Worm (Caenorhabditis elegans) whole organism, mixed stage, embryonic: ENCODE data around the gene F17C11.13.

Source experiments
- M03D4.4 ChIP-seq: sonication (generic microtip); optimal IDR thresholded peaks from 2 replicates; lab custom pipeline; 2017; ENCODE audit warnings: mild to moderate bottlenecking, missing genetic modification characterization, missing compliant biosample characterization
- bed-3 ChIP-seq: fragments of 200-800 bp; sonication (Bioruptor generic); optimal IDR thresholded peaks from 3 replicates; lab custom pipeline; 2018; ENCODE audit warnings: mild to moderate bottlenecking, missing genetic modification characterization, moderate library complexity, missing compliant biosample characterization
- blmp-1 ChIP-seq: fragments of 150-350 bp; optimal IDR thresholded peaks from 2 replicates; lab custom pipeline; 2014; ENCODE audit warnings: missing biosample characterization, missing genetic modification characterization
- ceh-39 ChIP-seq: fragments of 150-350 bp; optimal IDR thresholded peaks from 2 replicates; lab custom pipeline; 2014; ENCODE audit warnings: missing biosample characterization, missing genetic modification characterization
- ceh-43 ChIP-seq: fragments of 200-800 bp; sonication (Bioruptor generic); optimal IDR thresholded peaks from 2 replicates; lab custom pipeline; 2018; ENCODE audit warnings: mild to moderate bottlenecking, missing genetic modification characterization, moderate library complexity, missing compliant biosample characterization
- ceh-83 ChIP-seq: fragments of 200-800 bp; sonication (Bioruptor generic); optimal IDR thresholded peaks from 2 replicates; lab custom pipeline; 2018; ENCODE audit warnings: mild to moderate bottlenecking, missing genetic modification characterization, missing compliant biosample characterization
- ces-1 ChIP-seq: fragments of 150-350 bp; optimal IDR thresholded peaks from 2 replicates; lab custom pipeline; 2014; ENCODE audit warnings: missing biosample characterization, missing genetic modification reagents, missing genetic modification characterization
- cnd-1 ChIP-seq: fragments of 200-800 bp; sonication (Bioruptor generic); optimal IDR thresholded peaks from 2 replicates; lab custom pipeline; 2018; ENCODE audit warnings: mild to moderate bottlenecking, missing genetic modification characterization, missing compliant biosample characterization
- drap-1 ChIP-seq: fragments of 200-800 bp; sonication (Bioruptor generic); optimal IDR thresholded peaks from 3 replicates; lab custom pipeline; 2018; ENCODE audit warnings: mild to moderate bottlenecking, missing genetic modification characterization, missing compliant biosample characterization
- elt-1 ChIP-seq: sonication (generic microtip); optimal IDR thresholded peaks from 2 replicates; lab custom pipeline; 2017; ENCODE audit warnings: missing genetic modification characterization, mild to moderate bottlenecking, missing compliant biosample characterization, antibody characterized with exemption, moderate library complexity, borderline replicate concordance; ENCODE audit not compliant: insufficient read depth
- elt-3 ChIP-seq: fragments of 150-350 bp; optimal IDR thresholded peaks from 2 replicates; lab custom pipeline; 2014; ENCODE audit warnings: missing biosample characterization, missing genetic modification characterization
- flh-1 ChIP-seq: fragments of 200-800 bp; sonication (Bioruptor generic); optimal IDR thresholded peaks from 2 replicates; lab custom pipeline; 2018; ENCODE audit warnings: mild to moderate bottlenecking, missing genetic modification characterization, moderate library complexity, missing compliant biosample characterization
- ham-2 ChIP-seq: fragments of 200-800 bp; sonication (Bioruptor generic); optimal IDR thresholded peaks from 2 replicates; lab custom pipeline; 2018; ENCODE audit warnings: mild to moderate bottlenecking, missing genetic modification characterization, missing compliant biosample characterization
- hlh-1 ChIP-seq: fragments of 150-350 bp; optimal IDR thresholded peaks from 2 replicates; lab custom pipeline; 2014; ENCODE audit warnings: missing biosample characterization, missing genetic modification reagents, missing genetic modification characterization
- lin-13 ChIP-seq: fragments of 150-350 bp; optimal IDR thresholded peaks from 2 replicates; lab custom pipeline; 2014; ENCODE audit warnings: missing biosample characterization, missing genetic modification characterization
- mab-5 ChIP-seq: fragments of 150-350 bp; optimal IDR thresholded peaks from 2 replicates; lab custom pipeline; 2014; ENCODE audit warnings: missing biosample characterization, missing genetic modification characterization
- mep-1 ChIP-seq: fragments of 150-350 bp; optimal IDR thresholded peaks from 2 replicates; lab custom pipeline; 2017; ENCODE audit warnings: missing biosample characterization, missing genetic modification reagents, missing genetic modification characterization, inconsistent platforms
- nhr-12 ChIP-seq: fragments of 150-350 bp; optimal IDR thresholded peaks from 2 replicates; lab custom pipeline; 2014; ENCODE audit warnings: missing biosample characterization, missing genetic modification characterization
- nhr-2 ChIP-seq: fragments of 150-350 bp; optimal IDR thresholded peaks from 2 replicates; lab custom pipeline; 2014; ENCODE audit warnings: missing biosample characterization, missing genetic modification characterization
- nhr-237 ChIP-seq: fragments of 150-350 bp; optimal IDR thresholded peaks from 2 replicates; lab custom pipeline; 2014; ENCODE audit warnings: missing biosample characterization, missing genetic modification characterization
- nhr-28 ChIP-seq: fragments of 150-350 bp; optimal IDR thresholded peaks from 2 replicates; lab custom pipeline; 2014; ENCODE audit warnings: missing biosample characterization, missing genetic modification characterization
- nhr-76 ChIP-seq: sonication (generic microtip); optimal IDR thresholded peaks from 2 replicates; lab custom pipeline; 2017; ENCODE audit warnings: missing biosample characterization, missing genetic modification characterization
- pha-4 ChIP-seq: fragments of 150-350 bp; optimal IDR thresholded peaks from 2 replicates; lab custom pipeline; 2018; ENCODE audit warnings: missing biosample characterization, missing genetic modification reagents, missing genetic modification characterization
- snpc-4 ChIP-seq: fragments of 150-350 bp; optimal IDR thresholded peaks from 2 replicates; lab custom pipeline; 2014; ENCODE audit warnings: missing biosample characterization, missing genetic modification characterization
- sptf-1 ChIP-seq: sonication (generic microtip); optimal IDR thresholded peaks from 2 replicates; lab custom pipeline; 2017; ENCODE audit warnings: mild to moderate bottlenecking, missing genetic modification characterization, moderate library complexity, missing compliant biosample characterization
- tbx-8 ChIP-seq: fragments of 200-800 bp; sonication (Bioruptor generic); optimal IDR thresholded peaks from 2 replicates; lab custom pipeline; 2018; ENCODE audit warnings: mild to moderate bottlenecking, missing genetic modification characterization, moderate library complexity, missing compliant biosample characterization
- unc-39 ChIP-seq: fragments of 150-350 bp; optimal IDR thresholded peaks from 2 replicates; lab custom pipeline; 2014; ENCODE audit warnings: missing biosample characterization, missing genetic modification characterization
- unc-62 ChIP-seq: fragments of 150-350 bp; optimal IDR thresholded peaks from 2 replicates; lab custom pipeline; 2014; ENCODE audit warnings: missing biosample characterization, missing genetic modification reagents, missing genetic modification characterization
- zip-8 ChIP-seq: fragments of 150-350 bp; optimal IDR thresholded peaks from 2 replicates; lab custom pipeline; 2014; ENCODE audit warnings: missing biosample characterization, missing genetic modification characterization
- ztf-11 ChIP-seq: fragments of 150-350 bp; optimal IDR thresholded peaks from 2 replicates; lab custom pipeline; 2014; ENCODE audit warnings: missing biosample characterization, missing genetic modification characterization

The F17C11.13 gene

ce11 chrV:10941150-10941549 is 14.6 kb upstream of the F17C11.13 start, which contains the start of gene F17C11.26:
Gene F17C11.26, plus strand, starts transcription at chrV:10941450.
- TF ChIP-seq nhr-28 (tag; lab: Kevin White, UChicago) (no peak), mab-5 (no peak), nhr-76 (tag; lab: Kevin White, UChicago) (no peak), unc-39 (tag; lab: Kevin White, UChicago) (no peak), ztf-11 (tag; lab: Kevin White, UChicago) (no peak), drap-1 (no peak), hlh-1 (tag; lab: Kevin White, UChicago) (no peak), M03D4.4 (tag; lab: Kevin White, UChicago) (no peak), mep-1 (tag; lab: Kevin White, UChicago) (no peak), pha-4 (tag; lab: Kevin White, UChicago) (no peak), ceh-43 (GFP tag; lab: Kevin White, UChicago) (no peak), nhr-12 (no peak), flh-1 (GFP tag; lab: Kevin White, UChicago) (no peak), tbx-8 (GFP tag; lab: Kevin White, UChicago) (no peak)

- TF ChIP-seq ztf-11 (tag; lab: Kevin White, UChicago) (no peak), pha-4 (tag; lab: Kevin White, UChicago) (no peak), mep-1 (tag; lab: Kevin White, UChicago) (no peak), nhr-28 (tag; lab: Kevin White, UChicago) (no peak), lin-13 (tag; lab: Kevin White, UChicago) (no peak), drap-1 (no peak), sptf-1 (no peak), nhr-237 (tag; lab: Kevin White, UChicago) (no peak), ceh-83 (GFP tag; lab: Kevin White, UChicago) (no peak), elt-1 (tag; lab: Kevin White, UChicago) (no peak), ces-1 (GFP tag; lab: Kevin White, UChicago) (no peak), nhr-12 (no peak), blmp-1 (tag; lab: Kevin White, UChicago) (no peak), unc-62 (GFP tag; lab: Kevin White, UChicago) (no peak), M03D4.4 (tag; lab: Kevin White, UChicago) (no peak), mab-5 (no peak), nhr-76 (tag; lab: Kevin White, UChicago) (no peak), hlh-1 (tag; lab: Kevin White, UChicago) (no peak)
- TF ChIP-seq, all 35 proteins: peak for 0
These were observed 13.6 kb upstream of the F17C11.13 start, which contains the start of gene zip-9 for ce11 chrV:10942161-10942560. Gene zip-9, plus strand, starts transcription at chrV:10942461.

ce11 chrV:10944903-10945302 is 10.8 kb upstream of the F17C11.13 start:
- TF ChIP-seq zip-8 (tag; lab: Kevin White, UChicago), result no peak
- peak; percentile 28 for TF ChIP-seq ces-1 (GFP tag; lab: Kevin White, UChicago)

ce11 chrV:10947210-10947609 is 8.5 kb upstream of the F17C11.13 start:
- no peak for TF ChIP-seq mab-5
- TF ChIP-seq ceh-39 (tag; lab: Kevin White, UChicago), result no peak
- no peak for TF ChIP-seq nhr-2 (tag; lab: Kevin White, UChicago)
- TF ChIP-seq pha-4 (tag; lab: Kevin White, UChicago), result no peak
- TF ChIP-seq bed-3 (GFP tag; lab: Kevin White, UChicago), result no peak
- no peak for TF ChIP-seq hlh-1 (tag; lab: Kevin White, UChicago)
- no peak for TF ChIP-seq lin-13 (tag; lab: Kevin White, UChicago)
- TF ChIP-seq nhr-28 (tag; lab: Kevin White, UChicago), result no peak
- TF ChIP-seq snpc-4 (tag; lab: Kevin White, UChicago), result no peak
- TF ChIP-seq ztf-11 (tag; lab: Kevin White, UChicago), result no peak
- TF ChIP-seq elt-1 (tag; lab: Kevin White, UChicago), result no peak
- no peak for TF ChIP-seq nhr-237 (tag; lab: Kevin White, UChicago)

ce11 chrV:10947930-10948329 is 7.8 kb upstream of the F17C11.13 start, which contains the start of gene F17C11.2:
Gene F17C11.2, plus strand, starts transcription at chrV:10948230.
- TF ChIP-seq cnd-1 (no peak), lin-13 (tag; lab: Kevin White, UChicago) (no peak), nhr-2 (tag; lab: Kevin White, UChicago) (no peak), ztf-11 (tag; lab: Kevin White, UChicago) (no peak), hlh-1 (tag; lab: Kevin White, UChicago) (no peak), blmp-1 (tag; lab: Kevin White, UChicago) (no peak), ham-2 (GFP tag; lab: Kevin White, UChicago) (no peak), unc-62 (GFP tag; lab: Kevin White, UChicago) (no peak), elt-3 (no peak), mab-5 (no peak), ceh-39 (tag; lab: Kevin White, UChicago) (no peak), drap-1 (no peak), ceh-43 (GFP tag; lab: Kevin White, UChicago) (no peak), ceh-83 (GFP tag; lab: Kevin White, UChicago) (no peak)
